Worm (Caenorhabditis elegans) whole organism, mixed stage, embryonic: ENCODE results near the gene trpp-9.
A peak's percentile ranks its signal among the peaks of the same experiment; 100 is the strongest.

Experiments
- M03D4.4 ChIP-seq: sonication (generic microtip); optimal IDR thresholded peaks from 2 replicates; lab custom pipeline; 2017; ENCODE audit warnings: mild to moderate bottlenecking, missing genetic modification characterization, missing compliant biosample characterization
- bed-3 ChIP-seq: fragments of 200-800 bp; sonication (Bioruptor generic); optimal IDR thresholded peaks from 3 replicates; lab custom pipeline; 2018; ENCODE audit warnings: mild to moderate bottlenecking, missing genetic modification characterization, moderate library complexity, missing compliant biosample characterization
- blmp-1 ChIP-seq: fragments of 150-350 bp; optimal IDR thresholded peaks from 2 replicates; lab custom pipeline; 2014; ENCODE audit warnings: missing biosample characterization, missing genetic modification characterization
- ceh-39 ChIP-seq: fragments of 150-350 bp; optimal IDR thresholded peaks from 2 replicates; lab custom pipeline; 2014; ENCODE audit warnings: missing biosample characterization, missing genetic modification characterization
- ceh-43 ChIP-seq: fragments of 200-800 bp; sonication (Bioruptor generic); optimal IDR thresholded peaks from 2 replicates; lab custom pipeline; 2018; ENCODE audit warnings: mild to moderate bottlenecking, missing genetic modification characterization, moderate library complexity, missing compliant biosample characterization
- ceh-83 ChIP-seq: fragments of 200-800 bp; sonication (Bioruptor generic); optimal IDR thresholded peaks from 2 replicates; lab custom pipeline; 2018; ENCODE audit warnings: mild to moderate bottlenecking, missing genetic modification characterization, missing compliant biosample characterization
- ces-1 ChIP-seq: fragments of 150-350 bp; optimal IDR thresholded peaks from 2 replicates; lab custom pipeline; 2014; ENCODE audit warnings: missing biosample characterization, missing genetic modification reagents, missing genetic modification characterization
- cnd-1 ChIP-seq: fragments of 200-800 bp; sonication (Bioruptor generic); optimal IDR thresholded peaks from 2 replicates; lab custom pipeline; 2018; ENCODE audit warnings: mild to moderate bottlenecking, missing genetic modification characterization, missing compliant biosample characterization
- drap-1 ChIP-seq: fragments of 200-800 bp; sonication (Bioruptor generic); optimal IDR thresholded peaks from 3 replicates; lab custom pipeline; 2018; ENCODE audit warnings: mild to moderate bottlenecking, missing genetic modification characterization, missing compliant biosample characterization
- elt-3 ChIP-seq: fragments of 150-350 bp; optimal IDR thresholded peaks from 2 replicates; lab custom pipeline; 2014; ENCODE audit warnings: missing biosample characterization, missing genetic modification characterization
- ham-2 ChIP-seq: fragments of 200-800 bp; sonication (Bioruptor generic); optimal IDR thresholded peaks from 2 replicates; lab custom pipeline; 2018; ENCODE audit warnings: mild to moderate bottlenecking, missing genetic modification characterization, missing compliant biosample characterization
- hlh-1 ChIP-seq: fragments of 150-350 bp; optimal IDR thresholded peaks from 2 replicates; lab custom pipeline; 2014; ENCODE audit warnings: missing biosample characterization, missing genetic modification reagents, missing genetic modification characterization
- lin-13 ChIP-seq: fragments of 150-350 bp; optimal IDR thresholded peaks from 2 replicates; lab custom pipeline; 2014; ENCODE audit warnings: missing biosample characterization, missing genetic modification characterization
- lin-32 ChIP-seq: fragments of 200-800 bp; sonication (Bioruptor generic); optimal IDR thresholded peaks from 2 replicates; lab custom pipeline; 2018; ENCODE audit warnings: mild to moderate bottlenecking, missing genetic modification characterization, missing compliant biosample characterization
- lsy-2 ChIP-seq: fragments of 150-350 bp; optimal IDR thresholded peaks from 2 replicates; lab custom pipeline; 2014; ENCODE audit warnings: missing biosample characterization, missing genetic modification characterization
- mab-5 ChIP-seq: fragments of 150-350 bp; optimal IDR thresholded peaks from 2 replicates; lab custom pipeline; 2014; ENCODE audit warnings: missing biosample characterization, missing genetic modification characterization
- mep-1 ChIP-seq: fragments of 150-350 bp; optimal IDR thresholded peaks from 2 replicates; lab custom pipeline; 2017; ENCODE audit warnings: missing biosample characterization, missing genetic modification reagents, missing genetic modification characterization, inconsistent platforms
- mls-2 ChIP-seq: sonication (generic microtip); optimal IDR thresholded peaks from 2 replicates; lab custom pipeline; 2016; ENCODE audit warnings: mild to moderate bottlenecking, missing genetic modification characterization, moderate library complexity, missing compliant biosample characterization
- nhr-12 ChIP-seq: fragments of 150-350 bp; optimal IDR thresholded peaks from 2 replicates; lab custom pipeline; 2014; ENCODE audit warnings: missing biosample characterization, missing genetic modification characterization
- nhr-2 ChIP-seq: fragments of 150-350 bp; optimal IDR thresholded peaks from 2 replicates; lab custom pipeline; 2014; ENCODE audit warnings: missing biosample characterization, missing genetic modification characterization
- nhr-237 ChIP-seq: fragments of 150-350 bp; optimal IDR thresholded peaks from 2 replicates; lab custom pipeline; 2014; ENCODE audit warnings: missing biosample characterization, missing genetic modification characterization
- nhr-76 ChIP-seq: sonication (generic microtip); optimal IDR thresholded peaks from 2 replicates; lab custom pipeline; 2017; ENCODE audit warnings: missing biosample characterization, missing genetic modification characterization
- pha-4 ChIP-seq: fragments of 150-350 bp; optimal IDR thresholded peaks from 2 replicates; lab custom pipeline; 2018; ENCODE audit warnings: missing biosample characterization, missing genetic modification reagents, missing genetic modification characterization
- sem-2 ChIP-seq: fragments of 200-800 bp; sonication (Bioruptor generic); optimal IDR thresholded peaks from 2 replicates; lab custom pipeline; 2018; ENCODE audit warnings: mild to moderate bottlenecking, missing genetic modification characterization, missing compliant biosample characterization
- snpc-4 ChIP-seq: fragments of 150-350 bp; optimal IDR thresholded peaks from 2 replicates; lab custom pipeline; 2014; ENCODE audit warnings: missing biosample characterization, missing genetic modification characterization
- tbx-8 ChIP-seq: fragments of 200-800 bp; sonication (Bioruptor generic); optimal IDR thresholded peaks from 2 replicates; lab custom pipeline; 2018; ENCODE audit warnings: mild to moderate bottlenecking, missing genetic modification characterization, moderate library complexity, missing compliant biosample characterization
- unc-120 ChIP-seq: sonication (generic microtip); optimal IDR thresholded peaks from 2 replicates; lab custom pipeline; 2017; ENCODE audit warnings: missing genetic modification characterization, missing compliant biosample characterization; ENCODE audit not compliant: poor library complexity, severe bottlenecking
- unc-39 ChIP-seq: fragments of 150-350 bp; optimal IDR thresholded peaks from 2 replicates; lab custom pipeline; 2014; ENCODE audit warnings: missing biosample characterization, missing genetic modification characterization
- unc-62 ChIP-seq: fragments of 150-350 bp; optimal IDR thresholded peaks from 2 replicates; lab custom pipeline; 2014; ENCODE audit warnings: missing biosample characterization, missing genetic modification reagents, missing genetic modification characterization
- zip-8 ChIP-seq: fragments of 150-350 bp; optimal IDR thresholded peaks from 2 replicates; lab custom pipeline; 2014; ENCODE audit warnings: missing biosample characterization, missing genetic modification characterization
- ztf-11 ChIP-seq: fragments of 150-350 bp; optimal IDR thresholded peaks from 2 replicates; lab custom pipeline; 2014; ENCODE audit warnings: missing biosample characterization, missing genetic modification characterization

Gene trpp-9

ce11 chrX:11590545-11590944 is 26.8 kb downstream of the trpp-9 start:
- TF ChIP-seq elt-3 (tag; lab: Kevin White, UChicago) (no peak), lin-13 (tag; lab: Kevin White, UChicago) (no peak), lsy-2 (tag; lab: Kevin White, UChicago) (no peak), nhr-76 (tag; lab: Kevin White, UChicago) (no peak), blmp-1 (tag; lab: Kevin White, UChicago) (no peak), M03D4.4 (tag; lab: Kevin White, UChicago) (no peak), lin-32 (GFP tag; lab: Kevin White, UChicago) (no peak), nhr-2 (tag; lab: Kevin White, UChicago) (no peak), unc-39 (tag; lab: Kevin White, UChicago) (no peak), unc-120 (tag; lab: Kevin White, UChicago) (no peak), ceh-39 (tag; lab: Kevin White, UChicago) (no peak), bed-3 (GFP tag; lab: Kevin White, UChicago) (no peak), ztf-11 (tag; lab: Kevin White, UChicago) (no peak), cnd-1 (tag; lab: Kevin White, UChicago) (no peak), tbx-8 (GFP tag; lab: Kevin White, UChicago) (no peak), ceh-83 (GFP tag; lab: Kevin White, UChicago) (no peak), ces-1 (GFP tag; lab: Kevin White, UChicago) (no peak)
- TF ChIP-seq, all 35 proteins: peak for 0

ce11 chrX:11591620-11592019 is 27.9 kb downstream of the trpp-9 start, which contains the start of gene F52D10.2:
Gene F52D10.2 (minus strand): TSS chrX:11591720.
- no peak for TF ChIP-seq ceh-83 (GFP tag; lab: Kevin White, UChicago)

- TF ChIP-seq nhr-76 (tag; lab: Kevin White, UChicago): no peak
- TF ChIP-seq lin-32 (GFP tag; lab: Kevin White, UChicago): no peak
- TF ChIP-seq zip-8: no peak
- TF ChIP-seq ceh-43 (GFP tag; lab: Kevin White, UChicago): no peak
- no peak for TF ChIP-seq nhr-12
- no peak for TF ChIP-seq unc-62
- no peak for TF ChIP-seq blmp-1 (tag; lab: Kevin White, UChicago)
These were observed 28.8 kb downstream of the trpp-9 start for ce11 chrX:11592539-11592938.

ce11 chrX:11596876-11597275 is 33.2 kb downstream of the trpp-9 start:
- no peak for TF ChIP-seq sem-2
- no peak for TF ChIP-seq unc-39 (tag; lab: Kevin White, UChicago)
- no peak for TF ChIP-seq nhr-237 (tag; lab: Kevin White, UChicago)
- TF ChIP-seq hlh-1 (tag; lab: Kevin White, UChicago): no peak
- no peak for TF ChIP-seq cnd-1 (tag; lab: Kevin White, UChicago)
- TF ChIP-seq mls-2 (tag; lab: Kevin White, UChicago): no peak
- no peak for TF ChIP-seq unc-62
- no peak for TF ChIP-seq nhr-76 (tag; lab: Kevin White, UChicago)

- TF ChIP-seq ces-1 (GFP tag; lab: Kevin White, UChicago): peak; percentile 24
- TF ChIP-seq ceh-39 (tag; lab: Kevin White, UChicago): no peak
- no peak for TF ChIP-seq ham-2
These were observed 35.1 kb downstream of the trpp-9 start for ce11 chrX:11598839-11599238.

- TF ChIP-seq snpc-4 (tag; lab: Kevin White, UChicago): no peak
- no peak for TF ChIP-seq unc-62
- TF ChIP-seq pha-4 (tag; lab: Kevin White, UChicago): peak; percentile 29
- TF ChIP-seq ham-2: peak; percentile 82
- TF ChIP-seq drap-1 (GFP tag; lab: Kevin White, UChicago): peak; percentile 1
- TF ChIP-seq mep-1 (tag; lab: Kevin White, UChicago): peak; percentile 12
- TF ChIP-seq mab-5 (tag; lab: Kevin White, UChicago): no peak
These were observed 36.9 kb downstream of the trpp-9 start for ce11 chrX:11600488-11601106.
